Worm (Caenorhabditis elegans): ENCODE data around the gene C53C11.1.

The C53C11.1 gene

ce11 chrX:17356748-17357147 lies 16.2 kb downstream of the C53C11.1 start:
- TF ChIP-seq med-1 (GFP tag; optimal IDR thresholded peaks at IDR 0.05; ENCODE audit: insufficient read depth), result no peak
- no peak for TF ChIP-seq ztf-29 (GFP tag; IDR thresholded peaks at IDR 0.05)
- no peak for TF ChIP-seq cog-1 (tag; optimal IDR thresholded peaks at IDR 0.05)
- TF ChIP-seq flt-1 (GFP tag; IDR thresholded peaks at IDR 0.05), result no peak

- TF ChIP-seq T22C8.4 (GFP tag; IDR thresholded peaks at IDR 0.05) (no peak), ztf-23 (GFP tag; IDR thresholded peaks at IDR 0.05) (no peak), tab-1 (GFP tag; IDR thresholded peaks at IDR 0.05) (no peak), flt-1 (GFP tag; IDR thresholded peaks at IDR 0.05) (no peak), klf-2 (GFP tag; conservative IDR thresholded peaks at IDR 0.05) (no peak), cog-1 (tag; optimal IDR thresholded peaks at IDR 0.05) (no peak), ztf-29 (GFP tag; IDR thresholded peaks at IDR 0.05) (no peak), med-1 (GFP tag; optimal IDR thresholded peaks at IDR 0.05; ENCODE audit: insufficient read depth) (no peak), ref-1 (GFP tag; conservative IDR thresholded peaks at IDR 0.05) (no peak)
These were observed 18.9 kb downstream of the C53C11.1 start, which contains the start of gene npr-36 for ce11 chrX:17359452-17359851. TSS of gene npr-36 (plus strand) at chrX:17359752.

- TF ChIP-seq cog-1 (tag; optimal IDR thresholded peaks at IDR 0.05) (no peak), ztf-23 (GFP tag; IDR thresholded peaks at IDR 0.05) (no peak), ztf-29 (GFP tag; IDR thresholded peaks at IDR 0.05) (no peak), ref-1 (GFP tag; conservative IDR thresholded peaks at IDR 0.05) (no peak), klf-2 (GFP tag; conservative IDR thresholded peaks at IDR 0.05) (no peak), med-1 (GFP tag; optimal IDR thresholded peaks at IDR 0.05; ENCODE audit: insufficient read depth) (no peak), flt-1 (GFP tag; IDR thresholded peaks at IDR 0.05) (no peak), T22C8.4 (GFP tag; IDR thresholded peaks at IDR 0.05) (no peak), tab-1 (GFP tag; IDR thresholded peaks at IDR 0.05) (no peak)
These were observed 21.9 kb downstream of the C53C11.1 start, which contains the start of gene F10D7.11 for ce11 chrX:17362529-17362928. TSS of gene F10D7.11 (plus strand) at chrX:17362829.

ce11 chrX:17363491-17363890 lies 22.9 kb downstream of the C53C11.1 start:
- TF ChIP-seq tab-1 (GFP tag; IDR thresholded peaks at IDR 0.05) (no peak), klf-2 (GFP tag; conservative IDR thresholded peaks at IDR 0.05) (no peak), ztf-29 (GFP tag; IDR thresholded peaks at IDR 0.05) (no peak), cog-1 (tag; optimal IDR thresholded peaks at IDR 0.05) (no peak), ref-1 (GFP tag; conservative IDR thresholded peaks at IDR 0.05) (no peak), T22C8.4 (GFP tag; IDR thresholded peaks at IDR 0.05) (no peak), flt-1 (GFP tag; IDR thresholded peaks at IDR 0.05) (no peak), ztf-23 (GFP tag; IDR thresholded peaks at IDR 0.05) (no peak), med-1 (GFP tag; optimal IDR thresholded peaks at IDR 0.05; ENCODE audit: insufficient read depth) (no peak)

ce11 chrX:17368542-17368941 lies 28.0 kb downstream of the C53C11.1 start, which contains the start of gene mfsd-10:
TSS of gene mfsd-10 (minus strand) at chrX:17368642.
- TF ChIP-seq cog-1 (tag; optimal IDR thresholded peaks at IDR 0.05) (no peak), med-1 (GFP tag; optimal IDR thresholded peaks at IDR 0.05; ENCODE audit: insufficient read depth) (no peak), tab-1 (GFP tag; IDR thresholded peaks at IDR 0.05) (no peak), ref-1 (GFP tag; conservative IDR thresholded peaks at IDR 0.05) (no peak), T22C8.4 (GFP tag; IDR thresholded peaks at IDR 0.05) (no peak), ztf-23 (GFP tag; IDR thresholded peaks at IDR 0.05) (no peak)

ce11 chrX:17369514-17369913 lies 28.9 kb downstream of the C53C11.1 start:
- TF ChIP-seq med-1 (GFP tag; optimal IDR thresholded peaks at IDR 0.05; ENCODE audit: insufficient read depth) (no peak), T22C8.4 (GFP tag; IDR thresholded peaks at IDR 0.05) (no peak), cog-1 (tag; optimal IDR thresholded peaks at IDR 0.05) (no peak), ref-1 (GFP tag; conservative IDR thresholded peaks at IDR 0.05) (no peak), ztf-29 (GFP tag; IDR thresholded peaks at IDR 0.05) (no peak), ztf-23 (GFP tag; IDR thresholded peaks at IDR 0.05) (no peak), klf-2 (GFP tag; conservative IDR thresholded peaks at IDR 0.05) (no peak), tab-1 (GFP tag; IDR thresholded peaks at IDR 0.05) (no peak), flt-1 (GFP tag; IDR thresholded peaks at IDR 0.05) (no peak)

- TF ChIP-seq klf-2 (GFP tag; conservative IDR thresholded peaks at IDR 0.05) (no peak), ztf-29 (GFP tag; IDR thresholded peaks at IDR 0.05) (no peak), T22C8.4 (GFP tag; IDR thresholded peaks at IDR 0.05) (no peak), ztf-23 (GFP tag; IDR thresholded peaks at IDR 0.05) (no peak), flt-1 (GFP tag; IDR thresholded peaks at IDR 0.05) (no peak), cog-1 (tag; optimal IDR thresholded peaks at IDR 0.05) (no peak), med-1 (GFP tag; optimal IDR thresholded peaks at IDR 0.05; ENCODE audit: insufficient read depth) (no peak), ref-1 (GFP tag; conservative IDR thresholded peaks at IDR 0.05) (no peak), tab-1 (GFP tag; IDR thresholded peaks at IDR 0.05) (no peak)
These were observed 33.4 kb downstream of the C53C11.1 start for ce11 chrX:17373955-17374354.

ce11 chrX:17374534-17374933 lies 34.0 kb downstream of the C53C11.1 start, which contains the start of gene F10D7.3:
TSS of gene F10D7.3 (minus strand) at chrX:17374634.
- TF ChIP-seq klf-2 (GFP tag; conservative IDR thresholded peaks at IDR 0.05) (no peak), ref-1 (GFP tag; conservative IDR thresholded peaks at IDR 0.05) (no peak), T22C8.4 (GFP tag; IDR thresholded peaks at IDR 0.05) (no peak), med-1 (GFP tag; optimal IDR thresholded peaks at IDR 0.05; ENCODE audit: insufficient read depth) (no peak), ztf-23 (GFP tag; IDR thresholded peaks at IDR 0.05) (no peak), tab-1 (GFP tag; IDR thresholded peaks at IDR 0.05) (no peak), ztf-29 (GFP tag; IDR thresholded peaks at IDR 0.05) (no peak), cog-1 (tag; optimal IDR thresholded peaks at IDR 0.05) (no peak), flt-1 (GFP tag; IDR thresholded peaks at IDR 0.05) (no peak)

- TF ChIP-seq ztf-23 (GFP tag; IDR thresholded peaks at IDR 0.05) (no peak), tab-1 (GFP tag; IDR thresholded peaks at IDR 0.05) (no peak), flt-1 (GFP tag; IDR thresholded peaks at IDR 0.05) (no peak), T22C8.4 (GFP tag; IDR thresholded peaks at IDR 0.05) (no peak), med-1 (GFP tag; optimal IDR thresholded peaks at IDR 0.05; ENCODE audit: insufficient read depth) (no peak), klf-2 (GFP tag; conservative IDR thresholded peaks at IDR 0.05) (no peak), cog-1 (tag; optimal IDR thresholded peaks at IDR 0.05) (no peak), ref-1 (GFP tag; conservative IDR thresholded peaks at IDR 0.05) (no peak)
These were observed 35.3 kb downstream of the C53C11.1 start for ce11 chrX:17375877-17376276.

- TF ChIP-seq ref-1 (GFP tag; conservative IDR thresholded peaks at IDR 0.05) (no peak), tab-1 (GFP tag; IDR thresholded peaks at IDR 0.05) (no peak), ztf-23 (GFP tag; IDR thresholded peaks at IDR 0.05) (no peak), cog-1 (tag; optimal IDR thresholded peaks at IDR 0.05) (no peak), T22C8.4 (GFP tag; IDR thresholded peaks at IDR 0.05) (no peak), flt-1 (GFP tag; IDR thresholded peaks at IDR 0.05) (no peak), klf-2 (GFP tag; conservative IDR thresholded peaks at IDR 0.05) (no peak), ztf-29 (GFP tag; IDR thresholded peaks at IDR 0.05) (no peak), med-1 (GFP tag; optimal IDR thresholded peaks at IDR 0.05; ENCODE audit: insufficient read depth) (no peak)
These were observed 38.4 kb downstream of the C53C11.1 start for ce11 chrX:17378996-17379395.
